Fruit fly (Drosophila melanogaster) whole organism, embryonic: ENCODE data around the gene CG4611.

Experiments
- B-H1 ChIP-seq: fragments of 200-800 bp; sonication (Bioruptor generic); IDR thresholded peaks from 3 replicates; pipeline ENCODE4 v1.3.6; 2022; ENCODE audit warnings: missing biosample characterization, missing genetic modification characterization
- CG10209 ChIP-seq: fragments of 200-800 bp; sonication (Bioruptor generic); optimal IDR thresholded peaks from 3 replicates; lab custom pipeline; 2017; ENCODE audit warnings: missing biosample characterization, mild to moderate bottlenecking, missing genetic modification characterization, missing genetic modification reagents
- CG10565 ChIP-seq: fragments of 200-800 bp; sonication (Bioruptor generic); optimal IDR thresholded peaks from 3 replicates; lab custom pipeline; 2016; ENCODE audit warnings: missing biosample characterization, mild to moderate bottlenecking, missing genetic modification characterization
- CG14441 ChIP-seq: fragments of 200-800 bp; sonication (Bioruptor generic); IDR thresholded peaks from 2 replicates; pipeline ENCODE4 v1.3.6; 2022; ENCODE audit warnings: missing biosample characterization, missing genetic modification characterization
- CG15479 ChIP-seq: fragments of 200-800 bp; sonication (Bioruptor generic); optimal IDR thresholded peaks from 3 replicates; lab custom pipeline; 2019; ENCODE audit warnings: missing biosample characterization, mild to moderate bottlenecking, missing genetic modification characterization, moderate library complexity
- CG15601 ChIP-seq: fragments of 200-800 bp; sonication (Bioruptor generic); optimal IDR thresholded peaks from 3 replicates; lab custom pipeline; 2019; ENCODE audit warnings: missing biosample characterization, mild to moderate bottlenecking, missing genetic modification characterization, moderate library complexity
- CG1603 ChIP-seq: fragments of 200-800 bp; sonication (Bioruptor generic); optimal IDR thresholded peaks from 2 replicates; lab custom pipeline; 2019; ENCODE audit warnings: missing biosample characterization, mild to moderate bottlenecking, missing genetic modification characterization, moderate library complexity
- CG2202 ChIP-seq: fragments of 200-800 bp; sonication (Bioruptor generic); optimal IDR thresholded peaks from 2 replicates; lab custom pipeline; 2018; ENCODE audit warnings: missing biosample characterization, mild to moderate bottlenecking, missing genetic modification characterization
- CG2875 ChIP-seq: fragments of 200-800 bp; sonication (Bioruptor generic); optimal IDR thresholded peaks from 2 replicates; lab custom pipeline; 2017; ENCODE audit warnings: missing biosample characterization, mild to moderate bottlenecking, missing genetic modification characterization, missing genetic modification reagents
- CG30403 ChIP-seq: fragments of 200-800 bp; sonication (Bioruptor generic); optimal IDR thresholded peaks from 3 replicates; lab custom pipeline; 2016; ENCODE audit warnings: missing biosample characterization, missing genetic modification characterization
- CG3065 ChIP-seq: fragments of 200-800 bp; sonication (Bioruptor generic); optimal IDR thresholded peaks from 2 replicates; lab custom pipeline; 2016; ENCODE audit warnings: missing biosample characterization, missing genetic modification characterization
- CG34376 ChIP-seq: fragments of 200-800 bp; sonication (Bioruptor generic); optimal IDR thresholded peaks from 2 replicates; lab custom pipeline; 2018; ENCODE audit warnings: missing biosample characterization, mild to moderate bottlenecking, missing genetic modification characterization
- CG4360 ChIP-seq: fragments of 200-800 bp; sonication (Bioruptor generic); IDR thresholded peaks from 2 replicates; pipeline ENCODE4 v1.3.6; 2022; ENCODE audit warnings: missing biosample characterization, missing genetic modification characterization
- CG6175 ChIP-seq: fragments of 200-800 bp; sonication (Bioruptor generic); IDR thresholded peaks from 3 replicates; pipeline ENCODE4 v1.3.6; 2022; ENCODE audit warnings: missing biosample characterization, missing genetic modification characterization
- CG6813 ChIP-seq: fragments of 200-800 bp; sonication (Bioruptor generic); optimal IDR thresholded peaks from 2 replicates; lab custom pipeline; 2017; ENCODE audit warnings: missing biosample characterization, missing genetic modification characterization, mild to moderate bottlenecking, moderate library complexity, missing genetic modification reagents
- CG8359 ChIP-seq: fragments of 200-800 bp; sonication (Bioruptor generic); optimal IDR thresholded peaks from 2 replicates; lab custom pipeline; 2017; ENCODE audit warnings: missing biosample characterization, mild to moderate bottlenecking, missing genetic modification characterization, borderline replicate concordance
- CTCF ChIP-seq: fragments of 200-800 bp; sonication (Bioruptor generic); optimal IDR thresholded peaks from 2 replicates; lab custom pipeline; 2017; ENCODE audit warnings: missing biosample characterization, mild to moderate bottlenecking, missing genetic modification characterization, moderate library complexity
- D19B ChIP-seq: fragments of 200-800 bp; sonication (Bioruptor generic); optimal IDR thresholded peaks from 2 replicates; lab custom pipeline; 2017; ENCODE audit warnings: missing biosample characterization, mild to moderate bottlenecking, missing genetic modification characterization
- Dek ChIP-seq: fragments of 200-800 bp; sonication (Bioruptor generic); optimal IDR thresholded peaks from 3 replicates; lab custom pipeline; 2019; ENCODE audit warnings: missing biosample characterization, mild to moderate bottlenecking, missing genetic modification characterization, moderate library complexity
- Ets65A ChIP-seq: fragments of 200-800 bp; sonication (Bioruptor generic); peaks from one replicate; lab custom pipeline; 2016; ENCODE audit warnings: missing biosample characterization, missing genetic modification characterization
- NC2α ChIP-seq: fragments of 200-800 bp; sonication (Bioruptor generic); optimal IDR thresholded peaks from 2 replicates; lab custom pipeline; 2016; ENCODE audit warnings: missing biosample characterization, missing genetic modification characterization
- Oli ChIP-seq: fragments of 200-800 bp; sonication (Bioruptor generic); optimal IDR thresholded peaks from 2 replicates; lab custom pipeline; 2018; ENCODE audit warnings: missing biosample characterization, mild to moderate bottlenecking, missing genetic modification characterization, moderate library complexity
- Sin3A ChIP-seq: fragments of >200 bp; optimal IDR thresholded peaks from 2 replicates; lab custom pipeline; 2018
- abd-A ChIP-seq: fragments of 200-800 bp; sonication (Bioruptor generic); optimal IDR thresholded peaks from 3 replicates; lab custom pipeline; 2019; ENCODE audit warnings: missing biosample characterization, mild to moderate bottlenecking, missing genetic modification characterization, moderate library complexity
- al ChIP-seq: fragments of 200-800 bp; sonication (Bioruptor generic); IDR thresholded peaks from 2 replicates; pipeline ENCODE4 v1.3.6; 2022; ENCODE audit warnings: missing biosample characterization, missing genetic modification characterization
- bigmax ChIP-seq: fragments of 200-800 bp; sonication (Bioruptor generic); optimal IDR thresholded peaks from 2 replicates; lab custom pipeline; 2018; ENCODE audit warnings: missing biosample characterization, mild to moderate bottlenecking, missing genetic modification characterization
- caup ChIP-seq: fragments of 200-800 bp; sonication (Bioruptor generic); optimal IDR thresholded peaks from 3 replicates; lab custom pipeline; 2017; ENCODE audit warnings: missing biosample characterization, mild to moderate bottlenecking, missing genetic modification characterization, moderate library complexity; ENCODE audit not compliant: severe bottlenecking
- cwo ChIP-seq: fragments of 200-800 bp; sonication (Bioruptor generic); optimal IDR thresholded peaks from 3 replicates; lab custom pipeline; 2017; ENCODE audit warnings: missing biosample characterization, missing genetic modification characterization, mild to moderate bottlenecking, moderate library complexity, missing genetic modification reagents
- danr ChIP-seq: fragments of 200-800 bp; sonication (Bioruptor generic); IDR thresholded peaks from 2 replicates; pipeline ENCODE4 v1.3.6; 2022; ENCODE audit warnings: missing biosample characterization, missing genetic modification characterization
- dmrt99B ChIP-seq: fragments of 200-800 bp; sonication (Bioruptor generic); optimal IDR thresholded peaks from 2 replicates; lab custom pipeline; 2018; ENCODE audit warnings: missing biosample characterization, mild to moderate bottlenecking, missing genetic modification characterization, moderate library complexity
- exex ChIP-seq: fragments of 200-800 bp; sonication (Bioruptor generic); optimal IDR thresholded peaks from 4 replicates; lab custom pipeline; 2018; ENCODE audit warnings: missing biosample characterization, mild to moderate bottlenecking, missing genetic modification characterization, moderate library complexity
- grn ChIP-seq: fragments of 200-800 bp; sonication (Bioruptor generic); optimal IDR thresholded peaks from 3 replicates; lab custom pipeline; 2017; ENCODE audit warnings: missing biosample characterization, missing genetic modification characterization
- ind ChIP-seq: fragments of 200-800 bp; sonication (Bioruptor generic); optimal IDR thresholded peaks from 3 replicates; lab custom pipeline; 2016; ENCODE audit warnings: missing biosample characterization, missing genetic modification characterization
- knrl ChIP-seq: fragments of 200-800 bp; sonication (Bioruptor generic); IDR thresholded peaks from 3 replicates; pipeline ENCODE4 v1.3.6; 2022; ENCODE audit warnings: missing biosample characterization, missing genetic modification characterization; ENCODE audit not compliant: partially characterized antibody
- lab ChIP-seq: fragments of 200-800 bp; sonication (Bioruptor generic); optimal IDR thresholded peaks from 3 replicates; lab custom pipeline; 2017; ENCODE audit warnings: missing biosample characterization, missing genetic modification characterization, mild to moderate bottlenecking, moderate library complexity, missing genetic modification reagents
- lov ChIP-seq, 2 experiments: fragments of 200-800 bp in 1 of 2; fragments of >200 bp in 1 of 2; sonication (Bioruptor generic) in 1 of 2; IDR thresholded peaks in 1 of 2; optimal IDR thresholded peaks in 1 of 2; 2 replicates in 1 of 2; 3 replicates in 1 of 2; pipeline versions ENCODE4 v1.3.6 to Lab custom; 2017 to 2022; ENCODE audit warnings: missing biosample characterization in 1 of 2, missing genetic modification characterization in 1 of 2
- luna ChIP-seq: fragments of 200-800 bp; sonication (Bioruptor generic); optimal IDR thresholded peaks from 2 replicates; lab custom pipeline; 2016; ENCODE audit warnings: missing biosample characterization, missing genetic modification characterization
- maf-S ChIP-seq: fragments of 200-800 bp; sonication (Bioruptor generic); optimal IDR thresholded peaks from 2 replicates; lab custom pipeline; 2016; ENCODE audit warnings: missing biosample characterization, missing genetic modification characterization
- otp ChIP-seq: fragments of 200-800 bp; sonication (Bioruptor generic); IDR thresholded peaks from 3 replicates; pipeline ENCODE4, ENCODE4 v1.3.6; 2022; ENCODE audit warnings: missing biosample characterization, missing genetic modification characterization
- pho ChIP-seq: fragments of 200-800 bp; sonication (Bioruptor generic); optimal IDR thresholded peaks from 2 replicates; lab custom pipeline; 2016; ENCODE audit warnings: missing biosample characterization, missing genetic modification characterization
- pros ChIP-seq: fragments of 200-800 bp; sonication (Bioruptor generic); optimal IDR thresholded peaks from 3 replicates; lab custom pipeline; 2019; ENCODE audit warnings: missing biosample characterization, mild to moderate bottlenecking, missing genetic modification characterization, moderate library complexity
- schlank ChIP-seq: fragments of 200-800 bp; sonication (Bioruptor generic); optimal IDR thresholded peaks from 2 replicates; lab custom pipeline; 2018; ENCODE audit warnings: missing biosample characterization, mild to moderate bottlenecking, missing genetic modification characterization
- sd ChIP-seq: fragments of 200-800 bp; sonication (Bioruptor generic); optimal IDR thresholded peaks from 3 replicates; lab custom pipeline; 2018; ENCODE audit warnings: missing biosample characterization, mild to moderate bottlenecking, missing genetic modification characterization, moderate library complexity
- sens-2 ChIP-seq: fragments of 200-800 bp; sonication (Bioruptor generic); IDR thresholded peaks from 2 replicates; pipeline ENCODE4 v1.3.6; 2022; ENCODE audit warnings: missing biosample characterization, missing genetic modification characterization
- sr ChIP-seq: fragments of 200-800 bp; sonication (Bioruptor generic); IDR thresholded peaks from 3 replicates; pipeline ENCODE4 v1.3.6; 2022; ENCODE audit warnings: missing biosample characterization, missing genetic modification characterization
- stwl ChIP-seq: fragments of 200-800 bp; sonication (Bioruptor generic); optimal IDR thresholded peaks from 3 replicates; lab custom pipeline; 2018; ENCODE audit warnings: missing biosample characterization, mild to moderate bottlenecking, missing genetic modification characterization, moderate library complexity
- sug ChIP-seq: fragments of 200-800 bp; optimal IDR thresholded peaks from 2 replicates; lab custom pipeline; 2019; ENCODE audit warnings: missing biosample characterization, mild to moderate bottlenecking, missing genetic modification characterization, moderate library complexity
- yki ChIP-seq: fragments of >200 bp; optimal IDR thresholded peaks from 3 replicates; lab custom pipeline; 2018
- zf30C ChIP-seq: fragments of 200-800 bp; sonication (Bioruptor generic); optimal IDR thresholded peaks from 3 replicates; lab custom pipeline; 2018; ENCODE audit warnings: missing biosample characterization, mild to moderate bottlenecking, missing genetic modification characterization

CG4611 gene

DNA sequence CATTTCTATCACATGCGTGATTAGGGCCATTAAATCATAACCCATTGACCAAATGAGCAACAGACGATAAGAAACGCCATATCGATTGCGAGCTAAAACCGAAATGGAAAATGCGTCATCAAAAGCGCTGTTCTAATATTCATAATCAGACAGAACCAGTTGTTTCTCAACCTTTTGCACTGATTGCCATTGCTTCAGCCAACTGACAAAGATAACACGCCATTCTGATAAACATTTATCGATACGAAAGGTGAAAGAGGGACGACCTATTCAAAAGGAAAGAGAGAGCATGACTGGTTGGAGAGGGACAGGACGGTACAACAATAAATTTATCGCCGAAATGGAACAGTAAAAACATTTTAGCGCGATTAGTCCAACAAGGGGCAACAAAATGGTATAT, 40.6 kb downstream of the CG4611 start (continued):
- TF ChIP-seq sd (peak; percentile 53), CG34376 (GFP tag; lab: Kevin White, UChicago) (peak; percentile 34), pho (GFP tag; lab: Kevin White, UChicago) (no peak), CG30403 (GFP tag; lab: Kevin White, UChicago) (no peak), Dek (no peak), schlank (tag; lab: Kevin White, UChicago) (no peak), CG4360 (GFP tag; lab: Robert Waterston, UW) (no peak), bigmax (GFP tag; lab: Kevin White, UChicago) (no peak), maf-S (GFP tag; lab: Kevin White, UChicago) (no peak), sug (tag; lab: Kevin White, UChicago) (peak; percentile 63), CG14441 (GFP tag; lab: Robert Waterston, UW) (no peak), lab (peak; percentile 59), CTCF (no peak), al (GFP tag; lab: Robert Waterston, UW) (no peak), CG15479 (peak; percentile 68), stwl (tag; lab: Kevin White, UChicago) (no peak), NC2α (GFP tag; lab: Kevin White, UChicago) (no peak), knrl (GFP tag; lab: Robert Waterston, UW) (no peak), sens-2 (GFP tag; lab: Robert Waterston, UW) (peak; percentile 35; the same call in 1 of the 2 replicates), sr (GFP tag; lab: Robert Waterston, UW) (no peak), otp (GFP tag; lab: Robert Waterston, UW) (no peak), cwo (GFP tag; lab: Kevin White, UChicago) (peak; percentile 40), CG15601 (tag; lab: Kevin White, UChicago) (no peak), yki (lab: Kevin White, UChicago) (no peak), CG10565 (no peak), danr (GFP tag; lab: Robert Waterston, UW) (no peak), grn (GFP tag; lab: Kevin White, UChicago) (peak; percentile 62), Sin3A (lab: Kevin White, UChicago) (no peak), caup (GFP tag; lab: Kevin White, UChicago) (peak; percentile 27), CG8359 (no peak), pros (GFP tag; lab: Kevin White, UChicago) (no peak), ind (GFP tag; lab: Kevin White, UChicago) (no peak), CG10209 (no peak), CG2202 (tag; lab: Kevin White, UChicago) (no peak), abd-A (no peak), CG1603 (no peak), exex (tag; lab: Kevin White, UChicago) (peak; percentile 88), CG6813 (GFP tag; lab: Kevin White, UChicago) (no peak), zf30C (GFP tag; lab: Kevin White, UChicago) (no peak), B-H1 (no peak), lov (optimal IDR thresholded peaks at IDR 0.05; lab: Kevin White, UChicago) (no peak), lov (GFP tag; IDR thresholded peaks at IDR 0.05; lab: Robert Waterston, UW) (no peak), CG2875 (GFP tag; lab: Kevin White, UChicago) (no peak), Oli (tag; lab: Kevin White, UChicago) (no peak), CG3065 (GFP tag; lab: Kevin White, UChicago) (no peak), dmrt99B (tag; lab: Kevin White, UChicago) (no peak), luna (GFP tag; lab: Kevin White, UChicago) (no peak), D19B (no peak), CG6175 (GFP tag; lab: Robert Waterston, UW) (no peak), Ets65A (GFP tag; lab: Kevin White, UChicago) (peak; percentile 72)
